Worm (Caenorhabditis elegans): ENCODE data around the gene Y62E10A.20.

- TF ChIP-seq W03F9.2 (tag; optimal IDR thresholded peaks at IDR 0.05): no peak
- TF ChIP-seq dao-5 (tag; optimal IDR thresholded peaks at IDR 0.05): no peak
Observed at ce11 chrIV:13381823-13382222, 4.1 kb downstream of the Y62E10A.20 start, which contains the start of gene emc-3.
